Fruit fly (Drosophila melanogaster): ENCODE results near the gene dysc.

dysc gene

DNA sequence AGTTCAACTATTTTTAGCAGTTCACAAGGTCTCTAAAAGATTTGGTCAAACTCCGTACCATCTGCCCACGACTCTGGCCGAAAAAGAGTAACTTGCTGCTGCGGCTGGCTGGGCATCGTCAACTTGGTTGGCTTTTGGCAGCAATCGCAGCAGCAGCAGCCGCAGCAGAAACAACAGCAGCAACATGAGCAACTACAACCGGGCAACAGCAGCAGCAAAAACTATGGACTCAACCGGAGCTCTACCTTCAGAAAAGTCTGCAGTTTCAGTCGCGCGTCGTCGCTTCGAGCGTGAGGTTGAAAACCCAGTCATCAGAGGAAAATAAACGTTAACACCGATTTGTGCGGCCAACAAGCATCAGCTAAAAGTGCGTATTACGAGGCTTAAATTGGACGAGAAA lies 24.3 kb downstream of the dysc start, which contains the start of gene CG13737:
Gene CG13737, plus strand, starts transcription at position 266 of the 400 bp plus-strand sequence.
- TF ChIP-seq CG4496 (GFP tag; IDR thresholded peaks at IDR 0.05), result 0 out of 3 replicates have a peak, but pooled peaks have one; percentile 66
- TF ChIP-seq D1 (tag; optimal IDR thresholded peaks at IDR 0.05), result no peak
- no peak for TF ChIP-seq CG8301 (tag; optimal IDR thresholded peaks at IDR 0.05)
- TF ChIP-seq CG34367 (tag; optimal IDR thresholded peaks at IDR 0.05), result no peak
- TF ChIP-seq CG32121 (GFP tag; IDR thresholded peaks at IDR 0.05), result no peak; the same call in 1 of the 2 replicates
- peak; percentile 5 for TF ChIP-seq Pif1B (GFP tag; optimal IDR thresholded peaks at IDR 0.05)
- TF ChIP-seq CG13204 (GFP tag; optimal IDR thresholded peaks at IDR 0.05), result peak; percentile 1
- TF ChIP-seq EcR (GFP tag; optimal IDR thresholded peaks at IDR 0.05), result no peak
- no peak for TF ChIP-seq CG9948 (tag; optimal IDR thresholded peaks at IDR 0.05)
- TF ChIP-seq CG10348 (GFP tag; IDR thresholded peaks at IDR 0.05), result no peak
- TF ChIP-seq CG12605 (GFP tag; IDR thresholded peaks at IDR 0.05), result no peak
- 0 out of 3 replicates have a peak, but pooled peaks have one; percentile 61 for TF ChIP-seq fd96Ca (GFP tag; IDR thresholded peaks at IDR 0.05)
- no peak for TF ChIP-seq CG8159 (tag; optimal IDR thresholded peaks at IDR 0.05)
- TF ChIP-seq CG17806 (tag; optimal IDR thresholded peaks at IDR 0.05), result no peak
- TF ChIP-seq CG15710 (tag; optimal IDR thresholded peaks at IDR 0.05), result no peak

DNA sequence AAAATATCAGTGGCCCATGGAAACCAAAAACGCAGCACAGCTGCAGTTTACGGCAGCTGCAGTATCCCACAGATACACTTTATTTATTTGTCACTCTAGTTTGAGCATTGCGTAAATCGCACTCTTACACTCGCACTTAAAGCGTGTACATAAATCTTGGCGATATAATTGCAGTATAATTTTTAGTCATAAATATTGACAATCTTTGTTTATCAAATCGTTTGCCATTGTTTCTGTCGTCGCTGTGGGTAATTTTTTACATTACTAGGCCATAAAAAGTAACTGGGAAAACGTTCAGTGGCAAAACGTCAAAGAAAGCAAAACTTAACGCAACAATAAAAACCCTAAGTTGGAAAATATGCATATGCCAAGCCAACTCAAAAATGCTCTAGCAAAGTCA lies 25.1 kb downstream of the dysc start:
- TF ChIP-seq CG8159 (tag; optimal IDR thresholded peaks at IDR 0.05), result no peak
- peak; percentile 64 for TF ChIP-seq CG32121 (GFP tag; IDR thresholded peaks at IDR 0.05)
- TF ChIP-seq CG12605 (GFP tag; IDR thresholded peaks at IDR 0.05), result no peak
- peak; percentile 64 for TF ChIP-seq Pif1A (GFP tag; optimal IDR thresholded peaks at IDR 0.05)
- peak; percentile 81 for TF ChIP-seq CG4496 (GFP tag; IDR thresholded peaks at IDR 0.05)
- no peak for TF ChIP-seq CG15710 (tag; optimal IDR thresholded peaks at IDR 0.05)
- no peak for TF ChIP-seq CG9948 (tag; optimal IDR thresholded peaks at IDR 0.05)
- TF ChIP-seq rn (GFP tag; IDR thresholded peaks at IDR 0.05), result peak; percentile 51; the same call in 1 of the 2 replicates
- no peak for TF ChIP-seq EcR (GFP tag; optimal IDR thresholded peaks at IDR 0.05)

DNA sequence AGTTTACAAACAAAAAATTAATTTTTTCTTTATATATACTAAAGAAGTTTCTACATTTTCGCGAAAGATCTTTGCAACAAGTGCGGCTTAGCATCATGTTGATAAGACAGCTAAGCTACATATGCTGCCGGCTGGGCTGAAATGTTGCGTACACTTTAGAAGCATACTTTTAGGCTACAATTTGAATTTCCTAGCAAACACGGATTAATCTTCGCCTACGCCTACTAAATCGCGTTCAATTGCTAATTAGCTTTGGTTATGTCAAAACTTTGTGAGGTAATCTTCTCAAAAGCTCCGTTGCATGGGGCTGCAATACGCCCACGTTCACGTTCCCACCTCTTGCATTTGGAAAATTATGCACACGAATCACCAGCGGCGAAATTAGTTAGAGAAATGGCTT lies 26.1 kb downstream of the dysc start:
- no peak for TF ChIP-seq Snoo (tag; optimal IDR thresholded peaks at IDR 0.05)
- TF ChIP-seq CG17806 (tag; optimal IDR thresholded peaks at IDR 0.05), result no peak
- no peak for TF ChIP-seq CG32121 (GFP tag; IDR thresholded peaks at IDR 0.05)
- no peak for TF ChIP-seq CG14655 (GFP tag; optimal IDR thresholded peaks at IDR 0.05)
- no peak for TF ChIP-seq CG13204 (GFP tag; optimal IDR thresholded peaks at IDR 0.05)
- TF ChIP-seq CG15710 (tag; optimal IDR thresholded peaks at IDR 0.05), result no peak
- no peak for TF ChIP-seq D1 (tag; optimal IDR thresholded peaks at IDR 0.05)
- TF ChIP-seq CG10348 (GFP tag; IDR thresholded peaks at IDR 0.05), result no peak
- TF ChIP-seq CG4496 (GFP tag; IDR thresholded peaks at IDR 0.05), result no peak
- no peak for TF ChIP-seq EcR (GFP tag; optimal IDR thresholded peaks at IDR 0.05)

DNA sequence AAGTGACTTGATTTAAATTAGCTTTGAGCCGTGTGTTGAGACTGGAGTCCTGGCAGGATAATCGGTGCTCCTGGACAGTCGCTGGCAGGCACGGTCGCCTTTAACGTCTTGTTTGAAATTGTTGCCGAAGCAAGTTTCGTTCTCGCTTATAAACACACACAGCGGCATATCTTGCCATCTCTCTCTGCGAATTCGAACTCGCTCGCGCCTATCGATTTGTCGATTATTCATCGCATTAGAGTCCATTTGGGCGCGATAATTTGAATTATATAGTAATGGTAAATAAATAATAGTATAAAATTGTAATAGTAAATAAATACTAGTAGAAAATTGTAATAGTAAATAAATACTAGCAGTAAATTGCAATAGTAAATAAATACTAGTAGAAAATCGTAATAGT lies 36.3 kb downstream of the dysc start, which contains the start of gene CG8745:
Gene CG8745, minus strand, starts transcription at position 126 of the 400 bp plus-strand sequence.
- TF ChIP-seq D1 (tag; optimal IDR thresholded peaks at IDR 0.05) (peak; percentile 9), Snoo (tag; optimal IDR thresholded peaks at IDR 0.05) (no peak)

DNA sequence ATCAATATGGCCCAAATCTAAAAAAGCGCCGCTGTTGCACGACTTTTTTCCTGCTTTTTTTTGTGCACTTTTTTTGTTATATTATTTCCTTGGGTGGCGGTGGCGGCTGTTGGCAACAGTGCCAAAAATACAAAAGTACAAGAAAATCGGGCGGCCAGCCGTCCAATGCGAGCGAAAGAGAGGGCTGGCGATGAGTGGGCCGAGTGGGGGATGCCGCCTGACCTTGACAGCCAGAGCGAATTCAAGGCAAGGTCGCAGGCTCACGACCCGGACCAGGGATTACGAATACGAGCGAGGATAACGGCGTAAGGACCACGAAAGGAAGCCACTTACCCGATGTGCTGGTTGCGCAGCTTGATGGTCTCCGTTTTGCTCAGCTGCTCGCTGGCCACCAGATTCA lies 36.8 kb downstream of the dysc start:
- TF ChIP-seq Pif1B (GFP tag; optimal IDR thresholded peaks at IDR 0.05) (no peak), CG4496 (GFP tag; IDR thresholded peaks at IDR 0.05) (no peak), CG34367 (tag; optimal IDR thresholded peaks at IDR 0.05) (no peak), CG8159 (tag; optimal IDR thresholded peaks at IDR 0.05) (no peak), CG8301 (tag; optimal IDR thresholded peaks at IDR 0.05) (no peak), Snoo (tag; optimal IDR thresholded peaks at IDR 0.05) (no peak), CG14655 (GFP tag; optimal IDR thresholded peaks at IDR 0.05) (no peak), CG17806 (tag; optimal IDR thresholded peaks at IDR 0.05) (no peak), CG15710 (tag; optimal IDR thresholded peaks at IDR 0.05) (no peak), CG12605 (GFP tag; IDR thresholded peaks at IDR 0.05) (no peak), Pif1A (GFP tag; optimal IDR thresholded peaks at IDR 0.05) (no peak), CG9948 (tag; optimal IDR thresholded peaks at IDR 0.05) (no peak), fd96Ca (GFP tag; IDR thresholded peaks at IDR 0.05) (no peak), CG32121 (GFP tag; IDR thresholded peaks at IDR 0.05) (no peak), EcR (GFP tag; optimal IDR thresholded peaks at IDR 0.05) (no peak), CG13204 (GFP tag; optimal IDR thresholded peaks at IDR 0.05) (no peak), D1 (tag; optimal IDR thresholded peaks at IDR 0.05) (no peak), gl (tag; optimal IDR thresholded peaks at IDR 0.05) (no peak), Ets98B (GFP tag; IDR thresholded peaks at IDR 0.05) (no peak)

DNA sequence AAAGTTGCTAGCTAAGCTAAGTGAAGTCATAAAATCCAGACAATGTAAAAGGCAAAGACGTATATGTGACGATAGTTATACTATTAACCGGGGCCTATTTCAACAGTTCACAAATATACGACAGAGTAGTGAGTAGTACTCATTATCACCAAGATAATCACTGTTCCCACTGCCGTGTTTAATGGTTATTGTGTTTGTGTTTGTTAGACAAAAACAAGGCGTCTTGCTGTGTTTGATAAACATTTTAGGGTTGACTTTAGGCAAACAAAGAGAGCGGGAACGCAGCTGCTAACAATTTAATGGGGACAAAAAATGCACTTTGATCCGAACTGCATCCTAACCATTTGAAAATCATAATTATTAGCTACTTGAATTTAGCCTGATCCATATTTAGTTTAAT lies 37.6 kb downstream of the dysc start:
- TF ChIP-seq CG13204 (GFP tag; optimal IDR thresholded peaks at IDR 0.05) (no peak), CG8301 (tag; optimal IDR thresholded peaks at IDR 0.05) (no peak), CG10348 (GFP tag; IDR thresholded peaks at IDR 0.05) (no peak), Snoo (tag; optimal IDR thresholded peaks at IDR 0.05) (no peak), CG15710 (tag; optimal IDR thresholded peaks at IDR 0.05) (no peak), gl (tag; optimal IDR thresholded peaks at IDR 0.05) (no peak), Pif1B (GFP tag; optimal IDR thresholded peaks at IDR 0.05) (no peak), CG32121 (GFP tag; IDR thresholded peaks at IDR 0.05) (no peak), Ets98B (GFP tag; IDR thresholded peaks at IDR 0.05) (no peak), D1 (tag; optimal IDR thresholded peaks at IDR 0.05) (no peak), CG8159 (tag; optimal IDR thresholded peaks at IDR 0.05) (no peak), Pif1A (GFP tag; optimal IDR thresholded peaks at IDR 0.05) (no peak), CG17806 (tag; optimal IDR thresholded peaks at IDR 0.05) (no peak), CG9948 (tag; optimal IDR thresholded peaks at IDR 0.05) (no peak), CG12605 (GFP tag; IDR thresholded peaks at IDR 0.05) (no peak), rn (GFP tag; IDR thresholded peaks at IDR 0.05) (no peak), CG4496 (GFP tag; IDR thresholded peaks at IDR 0.05) (no peak), EcR (GFP tag; optimal IDR thresholded peaks at IDR 0.05) (no peak), CG34367 (tag; optimal IDR thresholded peaks at IDR 0.05) (no peak)

Measured in whole organism, pupa.